Fruit fly (Drosophila melanogaster): ENCODE measurements around the gene Vml.
A peak's percentile ranks its signal among the peaks of the same experiment; 100 is the strongest.

DNA sequence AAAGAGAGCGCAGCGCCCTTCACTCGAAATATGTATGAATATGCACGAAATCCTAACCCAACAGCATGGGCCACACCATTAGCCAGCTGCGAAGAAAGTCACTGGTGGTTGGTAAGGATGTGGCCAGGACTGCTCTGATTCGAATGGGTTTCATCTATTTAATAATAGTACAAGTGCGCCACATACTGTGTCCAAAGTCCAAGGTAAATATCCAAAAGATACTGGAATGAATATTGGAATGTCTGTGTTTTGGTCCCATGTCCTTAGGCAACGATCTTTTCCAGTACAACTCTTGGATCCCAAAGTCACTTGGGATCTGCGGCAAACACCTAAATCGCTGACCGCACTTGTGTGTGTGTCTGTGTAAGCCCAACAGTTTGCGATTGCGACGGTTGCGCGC lies 30.7 kb downstream of the Vml start:
- peak; percentile 84 for TF ChIP-seq stc (GFP tag; IDR thresholded peaks at IDR 0.05)
- peak; percentile 3 for TF ChIP-seq CG6654 (GFP tag; optimal IDR thresholded peaks at IDR 0.05)
- no peak for TF ChIP-seq pan (optimal IDR thresholded peaks at IDR 0.05)
- peak in 1 of 2 experiments; percentile 76 for TF ChIP-seq pan (GFP tag; optimal IDR thresholded peaks at IDR 0.05 in 1 of 2, IDR thresholded peaks at IDR 0.05 in 1 of 2)
- TF ChIP-seq phol (tag; optimal IDR thresholded peaks at IDR 0.05), result peak; percentile 69
- TF ChIP-seq crp (GFP tag; optimal IDR thresholded peaks at IDR 0.05), result no peak
- TF ChIP-seq Rfx (GFP tag; IDR thresholded peaks at IDR 0.05), result 0 out of 2 replicates have a peak, but pooled peaks have one; percentile 19

Data from whole organism, embryonic.